Fruit fly (Drosophila melanogaster) Kc167 (cell line): ENCODE measurements around the gene emei.

ENCODE experiments used
- Myc ChIP-seq: fragments of >200 bp; optimal IDR thresholded peaks from 2 replicates; lab custom pipeline; 2017; ENCODE audit warnings: missing external identifiers
- Sin3A ChIP-seq: fragments of >200 bp; optimal IDR thresholded peaks from 2 replicates; lab custom pipeline; 2018; ENCODE audit warnings: missing external identifiers
- h ChIP-seq: fragments of >200 bp; optimal IDR thresholded peaks from 3 replicates; lab custom pipeline; 2018; ENCODE audit warnings: missing external identifiers
- insv ChIP-seq: fragments of >200 bp; optimal IDR thresholded peaks from 3 replicates; lab custom pipeline; 2018; ENCODE audit warnings: missing external identifiers
- psq ChIP-seq: fragments of >200 bp; optimal IDR thresholded peaks from 2 replicates; lab custom pipeline; 2017; ENCODE audit warnings: missing external identifiers
- ttk ChIP-seq: sonication (Bioruptor generic); optimal IDR thresholded peaks from 2 replicates; lab custom pipeline; 2017; ENCODE audit warnings: missing external identifiers

emei gene

dm6 chr3L:11085810-11086209, 23.7 kb upstream of the emei start:
- no peak for TF ChIP-seq h (lab: Kevin White, UChicago)
- TF ChIP-seq Myc (lab: Kevin White, UChicago) = no peak
- TF ChIP-seq psq (lab: Kevin White, UChicago) = no peak
- no peak for TF ChIP-seq insv (lab: Kevin White, UChicago)
- no peak for TF ChIP-seq ttk
- no peak for TF ChIP-seq Sin3A (lab: Kevin White, UChicago)

dm6 chr3L:11089805-11090440, 19.6 kb upstream of the emei start:
- TF ChIP-seq h (lab: Kevin White, UChicago) (no peak), Sin3A (lab: Kevin White, UChicago) (no peak), Myc (lab: Kevin White, UChicago) (no peak), ttk (no peak), psq (lab: Kevin White, UChicago) (no peak), insv (lab: Kevin White, UChicago) (no peak)

- TF ChIP-seq Myc (lab: Kevin White, UChicago) (no peak), ttk (no peak), h (lab: Kevin White, UChicago) (no peak), psq (lab: Kevin White, UChicago) (no peak), insv (lab: Kevin White, UChicago) (no peak), Sin3A (lab: Kevin White, UChicago) (no peak)
These were observed 17.4 kb upstream of the emei start for dm6 chr3L:11091943-11092609.

- TF ChIP-seq Sin3A (lab: Kevin White, UChicago) = no peak
- no peak for TF ChIP-seq psq (lab: Kevin White, UChicago)
- TF ChIP-seq h (lab: Kevin White, UChicago) = no peak
- no peak for TF ChIP-seq ttk
- TF ChIP-seq insv (lab: Kevin White, UChicago) = no peak
- TF ChIP-seq Myc (lab: Kevin White, UChicago) = no peak
These were observed 16.9 kb upstream of the emei start for dm6 chr3L:11092610-11092961.

dm6 chr3L:11093046-11093520, 16.4 kb upstream of the emei start, which contains the start of gene JIL-1:
JIL-1 (minus strand) TSS chr3L:11093193.
- no peak for TF ChIP-seq insv (lab: Kevin White, UChicago)
- no peak for TF ChIP-seq Sin3A (lab: Kevin White, UChicago)
- TF ChIP-seq psq (lab: Kevin White, UChicago) = no peak
- no peak for TF ChIP-seq ttk
- TF ChIP-seq Myc (lab: Kevin White, UChicago) = no peak
- no peak for TF ChIP-seq h (lab: Kevin White, UChicago)

dm6 chr3L:11094279-11094678, 15.2 kb upstream of the emei start:
- no peak for TF ChIP-seq insv (lab: Kevin White, UChicago)
- TF ChIP-seq ttk = no peak
- no peak for TF ChIP-seq h (lab: Kevin White, UChicago)
- no peak for TF ChIP-seq Sin3A (lab: Kevin White, UChicago)

- TF ChIP-seq h (lab: Kevin White, UChicago) = no peak
- TF ChIP-seq insv (lab: Kevin White, UChicago) = no peak
- TF ChIP-seq Myc (lab: Kevin White, UChicago) = no peak
- no peak for TF ChIP-seq psq (lab: Kevin White, UChicago)
- no peak for TF ChIP-seq Sin3A (lab: Kevin White, UChicago)
- TF ChIP-seq ttk = no peak
These were observed 13.1 kb upstream of the emei start, which contains the start of the genes CG46439, Iyd and CG33947 for dm6 chr3L:11096195-11096908. CG46439 (minus strand) TSS chr3L:11096245. Iyd (minus strand) TSS chr3L:11096245. CG33947 (plus strand) TSS chr3L:11096496.

dm6 chr3L:11097982-11098663, 11.4 kb upstream of the emei start, which contains the start of the genes Irbp18 and APP-BP1:
Irbp18 (minus strand) TSS chr3L:11098186.
APP-BP1 (plus strand) TSS chr3L:11098412.
- TF ChIP-seq Myc (lab: Kevin White, UChicago) = no peak
- TF ChIP-seq ttk = no peak
- no peak for TF ChIP-seq Sin3A (lab: Kevin White, UChicago)
- TF ChIP-seq psq (lab: Kevin White, UChicago) = no peak
- TF ChIP-seq insv (lab: Kevin White, UChicago) = no peak
- TF ChIP-seq h (lab: Kevin White, UChicago) = no peak

dm6 chr3L:11101598-11101997, 7.9 kb upstream of the emei start, which contains the start of gene Elo68beta:
Elo68beta (minus strand) TSS chr3L:11101698.
- no peak for TF ChIP-seq h (lab: Kevin White, UChicago)
- no peak for TF ChIP-seq insv (lab: Kevin White, UChicago)
- no peak for TF ChIP-seq ttk
- no peak for TF ChIP-seq psq (lab: Kevin White, UChicago)
- TF ChIP-seq Sin3A (lab: Kevin White, UChicago) = no peak
- no peak for TF ChIP-seq Myc (lab: Kevin White, UChicago)

- TF ChIP-seq ttk = no peak
These were observed 6.6 kb upstream of the emei start, which contains the start of gene Elo68alpha for dm6 chr3L:11102930-11103329. Elo68alpha (minus strand) TSS chr3L:11103030.

dm6 chr3L:11103773-11104172, 5.7 kb upstream of the emei start, which contains the start of gene CG32071:
CG32071 (minus strand) TSS chr3L:11103873.
- TF ChIP-seq psq (lab: Kevin White, UChicago) (no peak), insv (lab: Kevin White, UChicago) (no peak)
